Fruit fly (Drosophila melanogaster): ENCODE results near the gene Cyp4e3.

Gene Cyp4e3

DNA sequence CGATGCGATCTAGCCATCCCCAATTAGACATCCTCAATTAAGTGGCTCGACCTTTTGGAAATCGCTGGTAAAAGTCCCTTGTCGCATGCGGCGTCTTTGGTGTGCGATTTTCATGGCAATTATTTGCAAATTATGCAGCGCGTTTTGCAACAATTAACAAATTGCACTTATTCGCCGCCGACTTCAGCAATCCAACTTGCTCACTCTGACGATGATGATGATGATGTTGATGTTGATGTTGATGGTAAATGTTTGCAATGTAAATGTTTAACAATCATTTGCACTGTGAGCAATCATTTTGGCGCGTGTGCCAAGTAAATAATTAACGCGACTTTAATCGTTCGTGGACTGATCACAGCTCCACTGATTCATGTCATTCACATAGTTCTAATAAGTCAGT is 15.7 kb downstream of the Cyp4e3 start (continued):
- TF ChIP-seq CG7963 (GFP tag; IDR thresholded peaks at IDR 0.05; ENCODE audit: partially characterized antibody) (no peak), grau (tag; optimal IDR thresholded peaks at IDR 0.05) (no peak), Ravus (GFP tag; IDR thresholded peaks at IDR 0.05) (no peak), Spps (tag; optimal IDR thresholded peaks at IDR 0.05) (no peak), hb (GFP tag; IDR thresholded peaks at IDR 0.05; ENCODE audit: partially characterized antibody) (0 out of 3 replicates have a peak, but pooled peaks have one; percentile 34), CG2678 (tag; optimal IDR thresholded peaks at IDR 0.05) (no peak), CG6813 (GFP tag; optimal IDR thresholded peaks at IDR 0.05) (no peak), HmgZ (tag; optimal IDR thresholded peaks at IDR 0.05) (no peak), CG1603 (tag; optimal IDR thresholded peaks at IDR 0.05) (peak; percentile 21), gem (tag; optimal IDR thresholded peaks at IDR 0.05) (peak; percentile 22), Dll (GFP tag; IDR thresholded peaks at IDR 0.05; ENCODE audit: partially characterized antibody) (no peak), CG17359 (tag; optimal IDR thresholded peaks at IDR 0.05) (no peak), jing (GFP tag; optimal IDR thresholded peaks at IDR 0.05) (no peak), CG14860 (GFP tag; IDR thresholded peaks at IDR 0.05; ENCODE audit: partially characterized antibody) (no peak), Ada2b (GFP tag; IDR thresholded peaks at IDR 0.05) (no peak), CG43689 (GFP tag; IDR thresholded peaks at IDR 0.05) (no peak), Med (GFP tag) (no peak), disco-r (GFP tag; optimal IDR thresholded peaks at IDR 0.05) (no peak), CG7271 (tag; optimal IDR thresholded peaks at IDR 0.05) (no peak), nerfin-2 (GFP tag; IDR thresholded peaks at IDR 0.05; ENCODE audit: partially characterized antibody) (no peak), CG9727 (GFP tag; optimal IDR thresholded peaks at IDR 0.05) (no peak), Ets65A (GFP tag) (peak; percentile 59), NC2α (GFP tag; optimal IDR thresholded peaks at IDR 0.05) (no peak), CG17612 (GFP tag; IDR thresholded peaks at IDR 0.05) (no peak), twi (tag; optimal IDR thresholded peaks at IDR 0.05) (no peak), CG8290 (GFP tag; optimal IDR thresholded peaks at IDR 0.05) (no peak), CG8290 (tag; optimal IDR thresholded peaks at IDR 0.05) (peak in 1 of 2 experiments; percentile 22), CG13123 (GFP tag; optimal IDR thresholded peaks at IDR 0.05) (no peak), CG17802 (tag; optimal IDR thresholded peaks at IDR 0.05) (no peak), CG5953 (GFP tag; IDR thresholded peaks at IDR 0.05) (no peak), CG15479 (GFP tag; optimal IDR thresholded peaks at IDR 0.05) (no peak), Hr51 (GFP tag; optimal IDR thresholded peaks at IDR 0.05) (no peak), sens (GFP tag) (peak; percentile 31), ab (GFP tag; optimal IDR thresholded peaks at IDR 0.05) (no peak), unpg (GFP tag; optimal IDR thresholded peaks at IDR 0.05) (no peak), Usf (GFP tag; optimal IDR thresholded peaks at IDR 0.05) (no peak), CG8281 (tag; optimal IDR thresholded peaks at IDR 0.05) (no peak), mld (GFP tag; IDR thresholded peaks at IDR 0.05; ENCODE audit: partially characterized antibody) (no peak)

DNA sequence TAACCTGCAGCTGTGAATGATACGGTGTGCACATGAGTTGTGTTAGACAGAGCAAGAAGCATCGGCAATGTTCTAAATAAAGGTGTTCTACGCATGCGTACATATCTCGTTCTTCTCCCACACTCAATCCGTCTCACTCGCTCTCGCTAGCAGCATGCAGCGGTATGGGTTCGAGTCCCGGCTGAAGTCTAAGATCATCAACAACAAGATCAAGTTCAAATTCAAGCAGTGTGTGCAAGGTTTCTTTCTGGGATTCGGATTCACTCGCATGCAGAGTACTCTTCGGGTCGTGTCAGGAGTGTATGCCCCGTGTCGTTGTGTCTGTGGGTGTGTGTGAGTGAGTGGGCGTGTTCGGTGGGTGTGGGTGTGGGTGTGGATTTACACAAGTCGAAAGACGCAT is 18.6 kb downstream of the Cyp4e3 start:
- TF ChIP-seq eve (GFP tag; optimal IDR thresholded peaks at IDR 0.05) (no peak), fd96Cb (tag; optimal IDR thresholded peaks at IDR 0.05) (no peak), CG6791 (GFP tag; IDR thresholded peaks at IDR 0.05; ENCODE audit: partially characterized antibody) (0 out of 3 replicates have a peak, but pooled peaks have one; percentile 33), hb (GFP tag; IDR thresholded peaks at IDR 0.05; ENCODE audit: partially characterized antibody) (no peak), CG2199 (GFP tag; IDR thresholded peaks at IDR 0.05) (peak; percentile 95), HmgD (GFP tag; optimal IDR thresholded peaks at IDR 0.05) (no peak), p53 (GFP tag; optimal IDR thresholded peaks at IDR 0.05) (no peak), trem (tag; optimal IDR thresholded peaks at IDR 0.05) (peak; percentile 11), nerfin-2 (GFP tag; IDR thresholded peaks at IDR 0.05; ENCODE audit: partially characterized antibody) (0 out of 2 replicates have a peak, but pooled peaks have one; percentile 16), CG1647 (GFP tag; optimal IDR thresholded peaks at IDR 0.05) (no peak), ewg (GFP tag; optimal IDR thresholded peaks at IDR 0.05) (peak; percentile 12), HmgZ (tag; optimal IDR thresholded peaks at IDR 0.05) (no peak), cg (GFP tag; optimal IDR thresholded peaks at IDR 0.05) (peak; percentile 37), CG2120 (GFP tag; optimal IDR thresholded peaks at IDR 0.05) (no peak), gsb-n (tag; optimal IDR thresholded peaks at IDR 0.05) (no peak), CG11398 (GFP tag; optimal IDR thresholded peaks at IDR 0.05) (no peak), C15 (GFP tag; IDR thresholded peaks at IDR 0.05) (no peak)

Measured in whole organism, embryonic.